Worm (Caenorhabditis elegans): ENCODE data around the gene C33D3.5.

Gene C33D3.5

DNA sequence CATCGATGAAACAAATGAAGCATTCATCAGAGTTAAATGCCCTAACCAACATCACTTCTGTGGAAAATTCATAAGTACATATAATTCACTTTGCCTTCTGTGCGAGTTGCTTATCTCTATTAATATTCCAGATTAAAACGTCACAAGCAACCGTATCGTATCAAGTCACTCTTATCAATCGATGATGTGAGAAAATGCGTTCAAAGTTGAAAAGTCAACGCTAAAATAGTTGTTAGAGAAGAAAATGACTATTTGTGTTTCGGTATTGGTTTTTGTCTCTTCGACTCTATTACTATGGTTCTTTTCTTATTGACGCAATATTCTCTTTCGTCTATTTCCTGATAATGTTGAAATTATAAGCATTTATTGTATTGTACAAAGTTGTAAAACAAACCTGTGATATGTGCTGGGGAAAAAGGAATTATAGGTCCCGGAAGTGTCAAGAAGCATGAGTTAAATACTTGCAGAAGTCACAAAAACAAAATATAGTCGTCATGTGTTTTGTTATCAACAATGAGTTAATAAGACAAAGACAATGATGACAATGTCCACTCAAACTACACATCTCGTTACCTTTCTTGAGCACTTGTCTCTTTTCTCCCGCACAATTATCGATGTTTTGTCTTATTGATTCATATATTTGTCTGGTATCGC lies 41.2 kb downstream of the C33D3.5 start:
- TF ChIP-seq him-1 (tag; optimal IDR thresholded peaks at IDR 0.05) = no peak
- no peak for TF ChIP-seq dao-5 (tag; optimal IDR thresholded peaks at IDR 0.05)
- no peak for TF ChIP-seq W03F9.2 (tag; optimal IDR thresholded peaks at IDR 0.05)

DNA sequence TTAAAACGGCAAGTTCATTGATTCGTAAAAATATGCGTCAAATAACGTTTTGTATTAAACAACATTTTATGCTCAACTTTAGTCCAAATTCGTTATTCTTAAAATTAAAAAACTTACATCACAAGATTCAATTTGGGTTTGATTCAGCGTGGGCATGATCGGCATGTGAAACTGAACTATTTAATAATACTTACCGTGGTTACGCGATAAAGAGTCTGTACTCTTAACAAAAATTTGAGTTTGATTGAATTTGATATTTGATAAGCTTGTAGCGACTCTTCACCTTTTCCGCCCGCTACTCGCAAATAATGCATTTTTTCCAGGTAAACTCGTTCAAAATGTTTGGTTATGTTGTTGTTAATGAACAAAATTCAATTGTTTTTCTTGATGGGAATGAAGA lies 42.3 kb downstream of the C33D3.5 start, which contains the start of gene glo-3:
Gene glo-3 (plus strand): TSS at position 253 of the 400 bp plus-strand sequence.
- TF ChIP-seq him-1 (tag; optimal IDR thresholded peaks at IDR 0.05) = no peak
- TF ChIP-seq dao-5 (tag; optimal IDR thresholded peaks at IDR 0.05) = no peak
- TF ChIP-seq W03F9.2 (tag; optimal IDR thresholded peaks at IDR 0.05) = no peak

DNA sequence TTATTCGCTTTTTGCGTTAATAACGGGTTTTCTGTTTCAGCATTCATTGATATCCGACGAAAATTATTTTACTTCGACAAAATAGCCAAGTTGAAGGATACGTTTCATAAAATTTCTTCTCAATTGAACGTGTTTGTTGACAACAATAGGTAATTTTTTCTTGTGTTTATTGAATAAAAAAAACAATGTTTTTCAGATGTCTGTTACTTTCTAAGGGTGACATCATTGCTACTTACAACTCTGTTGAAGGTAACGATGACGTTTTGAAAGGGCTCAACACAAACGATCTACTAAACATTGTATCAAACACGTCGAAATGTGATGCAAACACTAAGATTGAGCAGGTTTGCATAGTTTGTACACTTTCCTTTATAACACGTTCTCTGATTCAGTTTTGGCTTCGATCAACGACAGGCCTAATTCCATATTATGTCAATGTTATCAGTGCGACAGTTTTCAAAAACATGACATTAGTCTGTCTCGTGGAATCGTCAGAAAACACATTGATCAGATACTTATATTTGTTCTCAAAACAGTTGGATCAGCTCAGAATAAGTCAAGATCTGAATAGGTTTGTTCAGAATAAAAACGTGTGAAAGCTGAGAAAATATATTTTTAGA lies 43.6 kb downstream of the C33D3.5 start:
- TF ChIP-seq him-1 (tag; optimal IDR thresholded peaks at IDR 0.05) (no peak), W03F9.2 (tag; optimal IDR thresholded peaks at IDR 0.05) (no peak), dao-5 (tag; optimal IDR thresholded peaks at IDR 0.05) (no peak)

DNA sequence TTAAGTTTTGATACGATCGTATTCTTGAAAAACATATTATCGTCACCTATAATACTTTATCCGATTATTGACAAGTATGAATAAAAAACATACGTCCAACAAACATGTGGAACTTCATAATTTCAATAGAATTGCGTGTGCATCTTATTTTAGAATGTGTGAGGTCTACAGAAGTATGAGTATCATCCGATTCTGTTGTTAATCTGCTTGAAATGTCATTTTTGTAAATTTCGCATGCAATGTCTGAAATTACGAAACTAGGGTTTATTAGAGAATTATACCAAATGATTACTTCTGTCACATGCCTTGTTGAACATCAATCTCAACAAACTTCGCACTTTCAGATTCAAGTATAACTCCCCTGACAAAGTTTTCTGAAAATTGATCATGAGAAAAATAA lies 50.6 kb downstream of the C33D3.5 start:
- TF ChIP-seq him-1 (tag; optimal IDR thresholded peaks at IDR 0.05) (no peak), W03F9.2 (tag; optimal IDR thresholded peaks at IDR 0.05) (no peak), dao-5 (tag; optimal IDR thresholded peaks at IDR 0.05) (no peak)

DNA sequence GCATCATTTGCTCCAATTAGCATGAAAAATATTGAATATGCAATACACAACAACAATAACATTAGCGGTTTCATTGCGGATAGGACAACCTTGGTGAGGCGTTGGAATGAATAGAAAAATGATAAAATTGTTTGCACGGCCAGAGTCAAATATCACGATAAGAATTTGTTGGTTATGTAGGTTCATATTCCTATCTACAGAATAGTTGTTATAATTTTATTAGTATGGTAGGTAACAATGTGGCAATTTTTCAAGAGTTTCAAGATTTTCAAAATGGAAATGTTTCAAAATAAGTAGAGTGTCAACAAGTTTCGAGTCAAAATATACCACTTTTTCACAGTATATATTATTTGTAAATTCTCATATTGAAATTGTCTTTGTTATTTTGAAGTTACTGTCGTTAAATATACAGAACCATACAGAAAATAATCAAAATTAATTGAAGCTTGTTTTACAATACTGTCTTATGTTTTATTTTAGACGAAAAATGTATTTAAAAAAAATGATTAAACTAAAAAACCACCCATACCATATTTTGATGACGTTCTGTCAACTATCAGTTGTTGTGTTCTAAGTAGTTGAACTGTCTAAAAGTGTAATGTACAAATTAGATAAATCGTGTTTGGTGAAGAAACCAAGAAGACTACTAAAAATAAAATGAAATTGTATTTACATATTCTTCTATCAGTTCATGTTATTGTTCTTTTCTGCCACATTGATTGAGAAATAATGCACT lies 51.3 kb downstream of the C33D3.5 start, which contains the start of the genes F59F5.3 and F59F5.4:
Gene F59F5.3 (minus strand): TSS at position 101 of the 736 bp plus-strand sequence.
Gene F59F5.4 (plus strand): TSS at position 686 of the 736 bp plus-strand sequence.
- TF ChIP-seq W03F9.2 (tag; optimal IDR thresholded peaks at IDR 0.05) (no peak), him-1 (tag; optimal IDR thresholded peaks at IDR 0.05) (no peak), dao-5 (tag; optimal IDR thresholded peaks at IDR 0.05) (no peak)

DNA sequence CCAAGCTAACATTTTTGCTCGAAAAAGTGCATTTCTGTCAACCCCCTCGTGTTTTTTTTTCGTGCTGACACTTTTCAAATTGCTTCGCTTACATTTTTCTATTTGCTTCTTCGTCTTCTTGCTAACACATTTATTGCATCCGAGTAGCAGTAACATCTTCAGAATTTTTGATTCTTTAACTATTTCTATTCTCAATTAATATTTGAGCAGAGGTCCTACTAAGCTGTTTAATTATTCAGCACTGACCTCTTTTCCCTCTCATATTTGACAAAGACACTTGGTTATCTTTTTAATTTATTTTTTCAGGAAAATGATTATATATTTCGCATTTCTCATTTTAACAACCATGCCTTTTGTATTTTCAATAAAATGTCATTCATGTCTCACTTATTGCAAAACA lies 54.6 kb downstream of the C33D3.5 start, which contains the start of gene F59F5.5:
Gene F59F5.5 (plus strand): TSS at position 301 of the 400 bp plus-strand sequence.
- TF ChIP-seq dao-5 (tag; optimal IDR thresholded peaks at IDR 0.05) (no peak), W03F9.2 (tag; optimal IDR thresholded peaks at IDR 0.05) (no peak), him-1 (tag; optimal IDR thresholded peaks at IDR 0.05) (no peak)

Measured in whole organism, L4/young adult.